Worm (Caenorhabditis elegans) whole organism, mixed stage, embryonic: ENCODE data around the gene clec-214.

ENCODE experiments used
- bed-3 ChIP-seq: fragments of 200-800 bp; sonication (Bioruptor generic); optimal IDR thresholded peaks from 3 replicates; lab custom pipeline; 2018; ENCODE audit warnings: mild to moderate bottlenecking, missing genetic modification characterization, moderate library complexity, missing compliant biosample characterization
- blmp-1 ChIP-seq: fragments of 150-350 bp; optimal IDR thresholded peaks from 2 replicates; lab custom pipeline; 2014; ENCODE audit warnings: missing biosample characterization, missing genetic modification characterization
- ces-1 ChIP-seq: fragments of 150-350 bp; optimal IDR thresholded peaks from 2 replicates; lab custom pipeline; 2014; ENCODE audit warnings: missing biosample characterization, missing genetic modification reagents, missing genetic modification characterization
- cnd-1 ChIP-seq: fragments of 200-800 bp; sonication (Bioruptor generic); optimal IDR thresholded peaks from 2 replicates; lab custom pipeline; 2018; ENCODE audit warnings: mild to moderate bottlenecking, missing genetic modification characterization, missing compliant biosample characterization
- drap-1 ChIP-seq: fragments of 200-800 bp; sonication (Bioruptor generic); optimal IDR thresholded peaks from 3 replicates; lab custom pipeline; 2018; ENCODE audit warnings: mild to moderate bottlenecking, missing genetic modification characterization, missing compliant biosample characterization
- elt-1 ChIP-seq: sonication (generic microtip); optimal IDR thresholded peaks from 2 replicates; lab custom pipeline; 2017; ENCODE audit warnings: missing genetic modification characterization, mild to moderate bottlenecking, missing compliant biosample characterization, antibody characterized with exemption, moderate library complexity, borderline replicate concordance; ENCODE audit not compliant: insufficient read depth
- elt-3 ChIP-seq: fragments of 150-350 bp; optimal IDR thresholded peaks from 2 replicates; lab custom pipeline; 2014; ENCODE audit warnings: missing biosample characterization, missing genetic modification characterization
- flh-1 ChIP-seq: fragments of 200-800 bp; sonication (Bioruptor generic); optimal IDR thresholded peaks from 2 replicates; lab custom pipeline; 2018; ENCODE audit warnings: mild to moderate bottlenecking, missing genetic modification characterization, moderate library complexity, missing compliant biosample characterization
- ham-2 ChIP-seq: fragments of 200-800 bp; sonication (Bioruptor generic); optimal IDR thresholded peaks from 2 replicates; lab custom pipeline; 2018; ENCODE audit warnings: mild to moderate bottlenecking, missing genetic modification characterization, missing compliant biosample characterization
- hlh-1 ChIP-seq: fragments of 150-350 bp; optimal IDR thresholded peaks from 2 replicates; lab custom pipeline; 2014; ENCODE audit warnings: missing biosample characterization, missing genetic modification reagents, missing genetic modification characterization
- lin-13 ChIP-seq: fragments of 150-350 bp; optimal IDR thresholded peaks from 2 replicates; lab custom pipeline; 2014; ENCODE audit warnings: missing biosample characterization, missing genetic modification characterization
- lin-32 ChIP-seq: fragments of 200-800 bp; sonication (Bioruptor generic); optimal IDR thresholded peaks from 2 replicates; lab custom pipeline; 2018; ENCODE audit warnings: mild to moderate bottlenecking, missing genetic modification characterization, missing compliant biosample characterization
- lsy-2 ChIP-seq: fragments of 150-350 bp; optimal IDR thresholded peaks from 2 replicates; lab custom pipeline; 2014; ENCODE audit warnings: missing biosample characterization, missing genetic modification characterization
- mab-5 ChIP-seq: fragments of 150-350 bp; optimal IDR thresholded peaks from 2 replicates; lab custom pipeline; 2014; ENCODE audit warnings: missing biosample characterization, missing genetic modification characterization
- mep-1 ChIP-seq: fragments of 150-350 bp; optimal IDR thresholded peaks from 2 replicates; lab custom pipeline; 2017; ENCODE audit warnings: missing biosample characterization, missing genetic modification reagents, missing genetic modification characterization, inconsistent platforms
- nhr-12 ChIP-seq: fragments of 150-350 bp; optimal IDR thresholded peaks from 2 replicates; lab custom pipeline; 2014; ENCODE audit warnings: missing biosample characterization, missing genetic modification characterization
- nhr-237 ChIP-seq: fragments of 150-350 bp; optimal IDR thresholded peaks from 2 replicates; lab custom pipeline; 2014; ENCODE audit warnings: missing biosample characterization, missing genetic modification characterization
- nhr-28 ChIP-seq: fragments of 150-350 bp; optimal IDR thresholded peaks from 2 replicates; lab custom pipeline; 2014; ENCODE audit warnings: missing biosample characterization, missing genetic modification characterization
- nhr-76 ChIP-seq: sonication (generic microtip); optimal IDR thresholded peaks from 2 replicates; lab custom pipeline; 2017; ENCODE audit warnings: missing biosample characterization, missing genetic modification characterization
- pha-4 ChIP-seq: fragments of 150-350 bp; optimal IDR thresholded peaks from 2 replicates; lab custom pipeline; 2018; ENCODE audit warnings: missing biosample characterization, missing genetic modification reagents, missing genetic modification characterization
- sem-2 ChIP-seq: fragments of 200-800 bp; sonication (Bioruptor generic); optimal IDR thresholded peaks from 2 replicates; lab custom pipeline; 2018; ENCODE audit warnings: mild to moderate bottlenecking, missing genetic modification characterization, missing compliant biosample characterization
- snpc-4 ChIP-seq: fragments of 150-350 bp; optimal IDR thresholded peaks from 2 replicates; lab custom pipeline; 2014; ENCODE audit warnings: missing biosample characterization, missing genetic modification characterization
- sptf-1 ChIP-seq: sonication (generic microtip); optimal IDR thresholded peaks from 2 replicates; lab custom pipeline; 2017; ENCODE audit warnings: mild to moderate bottlenecking, missing genetic modification characterization, moderate library complexity, missing compliant biosample characterization
- tbx-8 ChIP-seq: fragments of 200-800 bp; sonication (Bioruptor generic); optimal IDR thresholded peaks from 2 replicates; lab custom pipeline; 2018; ENCODE audit warnings: mild to moderate bottlenecking, missing genetic modification characterization, moderate library complexity, missing compliant biosample characterization
- unc-39 ChIP-seq: fragments of 150-350 bp; optimal IDR thresholded peaks from 2 replicates; lab custom pipeline; 2014; ENCODE audit warnings: missing biosample characterization, missing genetic modification characterization
- unc-62 ChIP-seq: fragments of 150-350 bp; optimal IDR thresholded peaks from 2 replicates; lab custom pipeline; 2014; ENCODE audit warnings: missing biosample characterization, missing genetic modification reagents, missing genetic modification characterization
- zip-8 ChIP-seq: fragments of 150-350 bp; optimal IDR thresholded peaks from 2 replicates; lab custom pipeline; 2014; ENCODE audit warnings: missing biosample characterization, missing genetic modification characterization
- ztf-11 ChIP-seq: fragments of 150-350 bp; optimal IDR thresholded peaks from 2 replicates; lab custom pipeline; 2014; ENCODE audit warnings: missing biosample characterization, missing genetic modification characterization

clec-214 gene

ce11 chrV:7609698-7610420 lies at the start of gene clec-214, which contains the start of gene folt-3:
Gene clec-214, plus strand, starts transcription at chrV:7610370.
Gene folt-3, minus strand, starts transcription at chrV:7609748.
- TF ChIP-seq lsy-2 (tag; lab: Kevin White, UChicago) (no peak), unc-62 (GFP tag; lab: Kevin White, UChicago) (no peak), lin-32 (GFP tag; lab: Kevin White, UChicago) (no peak), mep-1 (tag; lab: Kevin White, UChicago) (no peak), blmp-1 (tag; lab: Kevin White, UChicago) (no peak), sem-2 (GFP tag; lab: Kevin White, UChicago) (no peak), nhr-237 (tag; lab: Kevin White, UChicago) (no peak), tbx-8 (GFP tag; lab: Kevin White, UChicago) (no peak), unc-39 (tag; lab: Kevin White, UChicago) (no peak), nhr-28 (tag; lab: Kevin White, UChicago) (no peak), zip-8 (tag; lab: Kevin White, UChicago) (no peak), sptf-1 (tag; lab: Kevin White, UChicago) (no peak)

- TF ChIP-seq elt-1 (tag; lab: Kevin White, UChicago) (no peak), elt-3 (no peak), hlh-1 (tag; lab: Kevin White, UChicago) (no peak), zip-8 (tag; lab: Kevin White, UChicago) (no peak), snpc-4 (tag; lab: Kevin White, UChicago) (no peak)
Measured at ce11 chrV:7562947-7563346, 47.2 kb upstream of the clec-214 start, which contains the start of gene F19F10.1. Gene F19F10.1, plus strand, starts transcription at chrV:7563247.

- no peak for TF ChIP-seq ztf-11 (tag; lab: Kevin White, UChicago)
- TF ChIP-seq zip-8 (tag; lab: Kevin White, UChicago): peak; percentile 54
- no peak for TF ChIP-seq mab-5 (tag; lab: Kevin White, UChicago)
- TF ChIP-seq nhr-76 (tag; lab: Kevin White, UChicago): no peak
- no peak for TF ChIP-seq flh-1 (GFP tag; lab: Kevin White, UChicago)
- no peak for TF ChIP-seq lin-32 (GFP tag; lab: Kevin White, UChicago)
Measured at ce11 chrV:7570290-7570689, 39.9 kb upstream of the clec-214 start, which contains the start of gene clec-212. Gene clec-212, minus strand, starts transcription at chrV:7570390.

ce11 chrV:7570955-7571354 lies 39.2 kb upstream of the clec-214 start, which contains the start of gene F19F10.14:
Gene F19F10.14, minus strand, starts transcription at chrV:7571055.
- TF ChIP-seq elt-3 (no peak), nhr-28 (tag; lab: Kevin White, UChicago) (no peak), sptf-1 (tag; lab: Kevin White, UChicago) (no peak)

ce11 chrV:7575563-7575962 lies 34.6 kb upstream of the clec-214 start, which contains the start of the genes snu-66 and ints-9:
Gene snu-66, minus strand, starts transcription at chrV:7575670.
Gene ints-9, plus strand, starts transcription at chrV:7575802.
- TF ChIP-seq hlh-1 (tag; lab: Kevin White, UChicago) (peak; percentile 6), pha-4 (peak; percentile 32), mep-1 (tag; lab: Kevin White, UChicago) (peak; percentile 13), lin-13 (tag; lab: Kevin White, UChicago) (no peak), ces-1 (peak; percentile 67)

ce11 chrV:7580378-7580777 lies 29.8 kb upstream of the clec-214 start, which contains the start of gene ets-6:
Gene ets-6, minus strand, starts transcription at chrV:7580546.
- TF ChIP-seq nhr-237 (tag; lab: Kevin White, UChicago) (peak; percentile 30), lin-13 (tag; lab: Kevin White, UChicago) (no peak), hlh-1 (tag; lab: Kevin White, UChicago) (no peak), snpc-4 (tag; lab: Kevin White, UChicago) (no peak), pha-4 (peak; percentile 47), nhr-12 (no peak), ces-1 (peak; percentile 48), mep-1 (tag; lab: Kevin White, UChicago) (peak; percentile 53)

ce11 chrV:7587637-7588036 lies 22.5 kb upstream of the clec-214 start, which contains the start of the genes F19F10.11 and C50E3.5:
Gene F19F10.11, minus strand, starts transcription at chrV:7587704.
Gene C50E3.5, plus strand, starts transcription at chrV:7587996.
- TF ChIP-seq elt-3 (no peak), bed-3 (GFP tag; lab: Kevin White, UChicago) (no peak), cnd-1 (tag; lab: Kevin White, UChicago) (no peak), nhr-28 (tag; lab: Kevin White, UChicago) (no peak), lin-13 (tag; lab: Kevin White, UChicago) (no peak), nhr-12 (no peak), ces-1 (peak; percentile 20), blmp-1 (tag; lab: Kevin White, UChicago) (no peak), hlh-1 (tag; lab: Kevin White, UChicago) (no peak), nhr-76 (tag; lab: Kevin White, UChicago) (no peak), lsy-2 (tag; lab: Kevin White, UChicago) (peak; percentile 5), mab-5 (tag; lab: Kevin White, UChicago) (no peak), elt-1 (tag; lab: Kevin White, UChicago) (no peak), mep-1 (tag; lab: Kevin White, UChicago) (peak; percentile 52), ham-2 (GFP tag; lab: Kevin White, UChicago) (no peak), drap-1 (GFP tag; lab: Kevin White, UChicago) (no peak)
